Worm (Caenorhabditis elegans): ENCODE results near the gene F52D10.2.

DNA sequence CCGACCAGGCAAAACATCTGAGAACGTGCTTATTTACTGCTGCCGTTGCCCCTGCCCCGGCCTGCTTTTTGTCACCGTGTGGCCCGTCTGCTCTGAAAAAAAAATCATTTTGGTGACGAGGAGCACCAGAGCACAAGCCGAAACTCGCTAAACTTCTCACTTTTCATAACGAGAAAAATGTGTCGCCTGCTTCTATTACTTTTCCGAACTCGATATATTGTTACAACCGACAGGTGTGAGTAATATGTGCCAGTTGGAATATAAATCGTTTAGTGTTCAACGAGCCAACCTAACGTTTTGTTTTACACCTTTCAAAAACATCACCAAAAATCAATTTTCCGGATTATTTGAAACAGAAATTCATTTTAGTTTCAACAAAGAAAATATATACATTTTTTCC, 46.2 kb upstream of the F52D10.2 start:
- TF ChIP-seq ceh-9 (tag; optimal IDR thresholded peaks at IDR 0.05), result no peak
- no peak for TF ChIP-seq ztf-4 (tag; optimal IDR thresholded peaks at IDR 0.05)
- no peak for TF ChIP-seq nhr-11 (tag; optimal IDR thresholded peaks at IDR 0.05)
- no peak for TF ChIP-seq jun-1 (tag; optimal IDR thresholded peaks at IDR 0.05)
- TF ChIP-seq ztf-11 (tag; optimal IDR thresholded peaks at IDR 0.05), result no peak
- TF ChIP-seq nhr-25 (tag; optimal IDR thresholded peaks at IDR 0.05), result no peak
- no peak for TF ChIP-seq ceh-16 (tag; optimal IDR thresholded peaks at IDR 0.05)
- no peak for TF ChIP-seq mml-1 (tag; optimal IDR thresholded peaks at IDR 0.05)
- no peak for TF ChIP-seq elt-2 (tag; optimal IDR thresholded peaks at IDR 0.05)
- no peak for TF ChIP-seq tbx-2 (tag; optimal IDR thresholded peaks at IDR 0.05)
- TF ChIP-seq ceh-82 (tag; optimal IDR thresholded peaks at IDR 0.05), result no peak

Measured in whole organism, L3 larva.